1 worm cellular context compared by ENCODE assay signal in genomic region chrIII:2814919-2815554, ce11.
A peak's percentile ranks its signal among the peaks of the same experiment; 100 is the strongest.
TF ChIP-seq lines count a peak whose summit lies in the region.

Gene tufm-1, minus strand, starts transcription at chrIII:2814969.

TF ChIP-seq in whole organism, L1 larva, 84 proteins besides CTCF, POLR2A, EP300 and RAD21 (continued from another document):
- TF ChIP-seq unc-130 (tag; optimal IDR thresholded peaks at IDR 0.05; lab: Kevin White, UChicago) (peak; percentile 18), nhr-47 (tag; optimal IDR thresholded peaks at IDR 0.05; lab: Kevin White, UChicago) (peak; percentile 64), hpl-2 (GFP tag; optimal IDR thresholded peaks at IDR 0.05; lab: Kevin White, UChicago) (no peak)
